Worm (Caenorhabditis elegans): ENCODE results near the gene F37B4.10.

DNA sequence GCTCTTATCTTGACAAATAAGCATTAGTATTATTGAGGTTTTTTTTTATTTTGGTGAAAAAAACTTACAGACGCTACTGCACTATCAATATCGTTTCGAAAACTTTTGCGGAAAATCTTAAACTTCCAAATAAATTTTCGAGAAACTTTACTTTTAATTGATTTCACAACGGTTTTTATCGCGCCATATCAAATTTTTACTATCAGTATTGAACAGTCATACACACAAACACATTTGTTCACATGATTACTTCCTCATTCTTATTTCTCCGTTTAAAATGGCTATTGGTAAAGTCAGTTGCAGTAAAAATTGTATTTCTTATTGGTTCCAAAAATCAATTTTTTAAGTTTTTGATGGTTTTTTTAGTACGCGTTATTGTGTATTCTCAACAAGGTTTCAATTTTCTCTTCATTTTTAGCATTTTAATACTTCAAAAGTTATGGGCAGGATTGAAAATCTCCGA is 18.8 kb upstream of the F37B4.10 start, which contains the start of gene pals-32:
- TF ChIP-seq elt-3 (tag; optimal IDR thresholded peaks at IDR 0.05) (no peak), flh-1 (GFP tag; optimal IDR thresholded peaks at IDR 0.05) (no peak), sem-2 (GFP tag; optimal IDR thresholded peaks at IDR 0.05) (no peak), nhr-28 (tag; optimal IDR thresholded peaks at IDR 0.05) (no peak), blmp-1 (tag; optimal IDR thresholded peaks at IDR 0.05) (no peak), lin-13 (tag; optimal IDR thresholded peaks at IDR 0.05) (no peak), nhr-76 (tag; optimal IDR thresholded peaks at IDR 0.05) (no peak), zip-8 (tag; optimal IDR thresholded peaks at IDR 0.05) (no peak), mep-1 (tag; optimal IDR thresholded peaks at IDR 0.05) (no peak), unc-39 (tag; optimal IDR thresholded peaks at IDR 0.05) (no peak)

All from whole organism, mixed stage, embryonic.